Worm (Caenorhabditis elegans): ENCODE results near the gene srh-304.

DNA sequence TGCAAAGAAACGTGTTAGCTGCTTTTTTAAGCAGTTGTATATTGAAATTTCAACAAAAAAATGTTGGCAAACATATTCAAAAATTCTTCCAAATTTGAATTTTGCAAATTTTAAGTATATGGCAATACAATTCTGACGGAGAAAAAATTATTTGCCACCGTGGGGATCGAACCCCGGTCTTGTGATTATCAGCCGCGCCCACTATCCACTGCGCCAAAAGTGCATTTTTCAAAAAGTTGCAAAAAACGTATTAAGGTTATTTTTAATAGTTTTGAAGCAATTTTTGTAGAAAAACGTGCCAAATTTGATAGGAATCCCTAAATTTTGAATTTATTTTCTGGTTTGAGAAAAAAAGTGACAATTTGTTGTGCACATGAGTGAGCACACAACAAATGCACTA is 44.0 kb upstream of the srh-304 start:
- TF ChIP-seq ztf-11 (tag; optimal IDR thresholded peaks at IDR 0.05), result no peak
- no peak for TF ChIP-seq nhr-28 (tag; optimal IDR thresholded peaks at IDR 0.05)
- TF ChIP-seq mep-1 (tag; optimal IDR thresholded peaks at IDR 0.05), result no peak
- TF ChIP-seq ham-2 (GFP tag; optimal IDR thresholded peaks at IDR 0.05), result no peak
- TF ChIP-seq lin-32 (GFP tag; optimal IDR thresholded peaks at IDR 0.05), result no peak
- TF ChIP-seq nhr-12 (tag; optimal IDR thresholded peaks at IDR 0.05), result no peak
- TF ChIP-seq elt-3 (tag; optimal IDR thresholded peaks at IDR 0.05), result no peak
- TF ChIP-seq mab-5 (tag; optimal IDR thresholded peaks at IDR 0.05), result no peak
- no peak for TF ChIP-seq nhr-237 (tag; optimal IDR thresholded peaks at IDR 0.05)
- no peak for TF ChIP-seq sem-2 (GFP tag; optimal IDR thresholded peaks at IDR 0.05)

All from whole organism, mixed stage, embryonic.